Fruit fly (Drosophila melanogaster) whole organism, embryonic: Measurements from ENCODE around the gene CG14913.

Experiments used
- Atf-2 ChIP-seq: fragments of 200-800 bp; sonication (Bioruptor generic); optimal IDR thresholded peaks from 2 replicates; lab custom pipeline; 2016; ENCODE audit warnings: missing biosample characterization, missing genetic modification characterization
- Atf3 ChIP-seq: fragments of 200-800 bp; sonication (Bioruptor generic); optimal IDR thresholded peaks from 3 replicates; lab custom pipeline; 2016; ENCODE audit warnings: missing biosample characterization, missing genetic modification characterization
- CG17802 ChIP-seq: fragments of 200-800 bp; sonication (Bioruptor generic); optimal IDR thresholded peaks from 2 replicates; lab custom pipeline; 2018; ENCODE audit warnings: missing biosample characterization, mild to moderate bottlenecking, missing genetic modification characterization, moderate library complexity
- CG18764 ChIP-seq: fragments of 200-800 bp; sonication (Bioruptor generic); optimal IDR thresholded peaks from 3 replicates; lab custom pipeline; 2016; ENCODE audit warnings: missing biosample characterization, missing genetic modification characterization
- CG2120 ChIP-seq: fragments of 200-800 bp; sonication (Bioruptor generic); optimal IDR thresholded peaks from 3 replicates; lab custom pipeline; 2016; ENCODE audit warnings: missing biosample characterization, missing genetic modification characterization
- CG2889 ChIP-seq: fragments of 200-800 bp; sonication (Bioruptor generic); IDR thresholded peaks from 3 replicates; pipeline ENCODE4 v1.3.6; 2022; ENCODE audit warnings: missing biosample characterization, missing genetic modification characterization
- CG30431 ChIP-seq: fragments of 200-800 bp; sonication (Bioruptor generic); optimal IDR thresholded peaks from 2 replicates; lab custom pipeline; 2017; ENCODE audit warnings: missing biosample characterization, missing genetic modification characterization
- CG3065 ChIP-seq: fragments of 200-800 bp; sonication (Bioruptor generic); optimal IDR thresholded peaks from 2 replicates; lab custom pipeline; 2016; ENCODE audit warnings: missing biosample characterization, missing genetic modification characterization
- CG34224 ChIP-seq: fragments of 200-800 bp; sonication (Bioruptor generic); IDR thresholded peaks from 3 replicates; pipeline ENCODE4 v1.3.6; 2022; ENCODE audit warnings: missing biosample characterization, missing genetic modification characterization; ENCODE audit not compliant: partially characterized antibody
- CG34376 ChIP-seq: fragments of 200-800 bp; sonication (Bioruptor generic); optimal IDR thresholded peaks from 2 replicates; lab custom pipeline; 2018; ENCODE audit warnings: missing biosample characterization, mild to moderate bottlenecking, missing genetic modification characterization
- CG3726 ChIP-seq: fragments of 200-800 bp; sonication (Bioruptor generic); IDR thresholded peaks from 3 replicates; pipeline ENCODE4, ENCODE4 v1.3.6; 2022; ENCODE audit warnings: missing biosample characterization, missing genetic modification characterization
- CG42726 ChIP-seq: fragments of 200-800 bp; sonication (Bioruptor generic); IDR thresholded peaks from 2 replicates; pipeline ENCODE4 v1.3.6; 2022; ENCODE audit warnings: missing biosample characterization, missing genetic modification characterization; ENCODE audit not compliant: partially characterized antibody
- CG5180 ChIP-seq: fragments of 200-800 bp; sonication (Bioruptor generic); optimal IDR thresholded peaks from 3 replicates; lab custom pipeline; 2017; ENCODE audit warnings: missing biosample characterization, missing genetic modification characterization, mild to moderate bottlenecking, moderate library complexity, missing genetic modification reagents
- CG5953 ChIP-seq: fragments of 200-800 bp; sonication (Bioruptor generic); IDR thresholded peaks from 2 replicates; pipeline ENCODE4 v1.3.6; 2022; ENCODE audit warnings: missing biosample characterization, missing genetic modification characterization
- CG6689 ChIP-seq: fragments of 200-800 bp; sonication (Bioruptor generic); IDR thresholded peaks from 2 replicates; pipeline ENCODE4 v1.3.6; 2022; ENCODE audit warnings: missing biosample characterization, missing genetic modification characterization
- Deaf1 ChIP-seq: fragments of 200-800 bp; optimal IDR thresholded peaks from 3 replicates; lab custom pipeline; 2019; ENCODE audit warnings: missing biosample characterization, mild to moderate bottlenecking, missing genetic modification characterization, moderate library complexity
- Dref ChIP-seq: fragments of 200-800 bp; sonication (Bioruptor generic); IDR thresholded peaks from 2 replicates; pipeline ENCODE4 v1.3.6; 2022; ENCODE audit warnings: missing biosample characterization, missing genetic modification characterization
- Drgx ChIP-seq: fragments of 200-800 bp; sonication (Bioruptor generic); IDR thresholded peaks from 2 replicates; pipeline ENCODE4 v1.3.6; 2022; ENCODE audit warnings: missing biosample characterization, missing genetic modification characterization
- Gsc ChIP-seq: fragments of 200-800 bp; sonication (Bioruptor generic); IDR thresholded peaks from 2 replicates; pipeline ENCODE4 v1.3.6; 2022; ENCODE audit warnings: missing biosample characterization, missing genetic modification characterization
- HmgZ ChIP-seq: fragments of 200-800 bp; sonication (Bioruptor generic); optimal IDR thresholded peaks from 2 replicates; lab custom pipeline; 2018; ENCODE audit warnings: missing biosample characterization, mild to moderate bottlenecking, missing genetic modification characterization
- Hr78 ChIP-seq, 2 experiments: fragments of 200-800 bp in 1 of 2; fragments of >200 bp in 1 of 2; sonication (Bioruptor generic) in 1 of 2; optimal IDR thresholded peaks; 2 replicates each; lab custom pipeline; 2017 to 2019; ENCODE audit warnings: missing biosample characterization in 2 of 2, missing genetic modification characterization in 2 of 2, mild to moderate bottlenecking in 1 of 2, moderate library complexity in 1 of 2
- NC2β ChIP-seq: fragments of 200-800 bp; sonication (Bioruptor generic); optimal IDR thresholded peaks from 2 replicates; lab custom pipeline; 2016; ENCODE audit warnings: missing biosample characterization, missing genetic modification characterization
- Nf-YB ChIP-seq: fragments of 200-800 bp; sonication (Bioruptor generic); optimal IDR thresholded peaks from 3 replicates; lab custom pipeline; 2019; ENCODE audit warnings: missing biosample characterization, mild to moderate bottlenecking, missing genetic modification characterization, moderate library complexity
- Scr ChIP-seq: fragments of 200-800 bp; sonication (Bioruptor generic); IDR thresholded peaks from 2 replicates; pipeline ENCODE4 v1.3.6; 2022; ENCODE audit warnings: missing biosample characterization, missing genetic modification characterization; ENCODE audit not compliant: partially characterized antibody
- Sry-δ ChIP-seq: fragments of 200-800 bp; sonication (Bioruptor generic); optimal IDR thresholded peaks from 2 replicates; lab custom pipeline; 2016; ENCODE audit warnings: missing biosample characterization, missing genetic modification characterization
- bigmax ChIP-seq: fragments of 200-800 bp; sonication (Bioruptor generic); optimal IDR thresholded peaks from 2 replicates; lab custom pipeline; 2018; ENCODE audit warnings: missing biosample characterization, mild to moderate bottlenecking, missing genetic modification characterization
- bsh ChIP-seq, 2 experiments: fragments of 200-800 bp; sonication (Bioruptor generic); optimal IDR thresholded peaks; 2 replicates each; lab custom pipeline; 2017 to 2018; ENCODE audit warnings: mild to moderate bottlenecking in 2 of 2, missing biosample characterization in 2 of 2, missing genetic modification characterization in 2 of 2, moderate library complexity in 1 of 2
- dati ChIP-seq: fragments of 200-800 bp; sonication (Bioruptor generic); IDR thresholded peaks from 2 replicates; pipeline ENCODE4 v1.3.6; 2022; ENCODE audit warnings: missing biosample characterization, missing genetic modification characterization
- dmrt11E ChIP-seq: fragments of 200-800 bp; sonication (Bioruptor generic); optimal IDR thresholded peaks from 3 replicates; lab custom pipeline; 2018; ENCODE audit warnings: missing biosample characterization, mild to moderate bottlenecking, missing genetic modification characterization, moderate library complexity
- exex ChIP-seq: fragments of 200-800 bp; sonication (Bioruptor generic); optimal IDR thresholded peaks from 4 replicates; lab custom pipeline; 2018; ENCODE audit warnings: missing biosample characterization, mild to moderate bottlenecking, missing genetic modification characterization, moderate library complexity
- gce ChIP-seq: fragments of 200-800 bp; sonication (Bioruptor generic); IDR thresholded peaks from 3 replicates; pipeline ENCODE4 v1.3.6; 2022; ENCODE audit warnings: missing biosample characterization, missing genetic modification characterization
- gem ChIP-seq: fragments of 200-800 bp; sonication (Bioruptor generic); optimal IDR thresholded peaks from 2 replicates; lab custom pipeline; 2019; ENCODE audit warnings: missing biosample characterization, mild to moderate bottlenecking, missing genetic modification characterization, moderate library complexity
- lbe ChIP-seq: fragments of 200-800 bp; sonication (Bioruptor generic); optimal IDR thresholded peaks from 2 replicates; lab custom pipeline; 2016; ENCODE audit warnings: missing biosample characterization, mild to moderate bottlenecking, missing genetic modification characterization
- lov ChIP-seq, 2 experiments: fragments of 200-800 bp in 1 of 2; fragments of >200 bp in 1 of 2; sonication (Bioruptor generic) in 1 of 2; IDR thresholded peaks in 1 of 2; optimal IDR thresholded peaks in 1 of 2; 2 replicates in 1 of 2; 3 replicates in 1 of 2; pipeline versions ENCODE4 v1.3.6 to Lab custom; 2017 to 2022; ENCODE audit warnings: missing biosample characterization in 1 of 2, missing genetic modification characterization in 1 of 2
- psq ChIP-seq: fragments of 200-800 bp; sonication (Bioruptor generic); optimal IDR thresholded peaks from 2 replicates; lab custom pipeline; 2017; ENCODE audit warnings: missing biosample characterization, missing genetic modification characterization
- row ChIP-seq: fragments of 200-800 bp; sonication (Bioruptor generic); IDR thresholded peaks from 3 replicates; pipeline ENCODE4 v1.3.6; 2022; ENCODE audit warnings: missing biosample characterization, missing genetic modification characterization
- sd ChIP-seq: fragments of 200-800 bp; sonication (Bioruptor generic); optimal IDR thresholded peaks from 3 replicates; lab custom pipeline; 2018; ENCODE audit warnings: missing biosample characterization, mild to moderate bottlenecking, missing genetic modification characterization, moderate library complexity
- sens ChIP-seq: fragments of 200-800 bp; sonication (Bioruptor generic); peaks from one replicate; lab custom pipeline; 2016; ENCODE audit warnings: missing biosample characterization, missing genetic modification characterization
- slou ChIP-seq: fragments of 200-800 bp; sonication (Bioruptor generic); optimal IDR thresholded peaks from 3 replicates; lab custom pipeline; 2016; ENCODE audit warnings: missing biosample characterization, missing genetic modification characterization
- so ChIP-seq: fragments of 200-800 bp; sonication (Bioruptor generic); IDR thresholded peaks from 3 replicates; pipeline ENCODE4 v1.3.6; 2022; ENCODE audit warnings: missing biosample characterization, missing genetic modification characterization
- trem ChIP-seq: fragments of 200-800 bp; optimal IDR thresholded peaks from 3 replicates; lab custom pipeline; 2019; ENCODE audit warnings: missing biosample characterization, mild to moderate bottlenecking, missing genetic modification characterization, moderate library complexity

Gene CG14913

dm6 chr2L:11066887-11067459, 50.2 kb downstream of the CG14913 start, which contains the start of gene Samuel (continued):
- TF ChIP-seq Dref (GFP tag; lab: Robert Waterston, UW) (no peak), CG18764 (GFP tag; lab: Kevin White, UChicago) (no peak), HmgZ (tag; lab: Kevin White, UChicago) (no peak), CG2120 (peak; percentile 13), NC2β (GFP tag; lab: Kevin White, UChicago) (no peak), Hr78 (GFP tag; optimal IDR thresholded peaks at IDR 0.05; lab: Kevin White, UChicago) (peak in 1 of 2 experiments; percentile 91), Atf-2 (GFP tag; lab: Kevin White, UChicago) (no peak), exex (tag; lab: Kevin White, UChicago) (peak; percentile 61), Deaf1 (tag; lab: Kevin White, UChicago) (peak; percentile 67), lbe (GFP tag; lab: Kevin White, UChicago) (peak; percentile 65), Atf3 (GFP tag; lab: Kevin White, UChicago) (no peak), sd (tag; lab: Kevin White, UChicago) (peak; percentile 42), bigmax (GFP tag; lab: Kevin White, UChicago) (peak; percentile 23), Drgx (GFP tag; lab: Robert Waterston, UW) (peak; percentile 33; the same call in 1 of the 2 replicates), Scr (GFP tag; lab: Robert Waterston, UW) (peak; percentile 22; the same call in 1 of the 2 replicates), so (GFP tag; lab: Robert Waterston, UW) (peak; percentile 28; the same call in 1 of the 3 replicates), slou (GFP tag; lab: Kevin White, UChicago) (no peak), gce (GFP tag; lab: Robert Waterston, UW) (peak; percentile 46; the same call in 1 of the 3 replicates), psq (GFP tag; lab: Kevin White, UChicago) (no peak), Sry-δ (GFP tag; lab: Kevin White, UChicago) (no peak), CG17802 (no peak), Nf-YB (GFP tag; lab: Kevin White, UChicago) (peak; percentile 73), CG30431 (GFP tag; lab: Kevin White, UChicago) (no peak), CG6689 (0 out of 2 replicates have a peak, but pooled peaks have one; percentile 27), CG34376 (GFP tag; lab: Kevin White, UChicago) (peak; percentile 4), CG5953 (GFP tag; lab: Robert Waterston, UW) (no peak), trem (tag; lab: Kevin White, UChicago) (peak; percentile 0), lov (optimal IDR thresholded peaks at IDR 0.05; lab: Kevin White, UChicago) (no peak), lov (GFP tag; IDR thresholded peaks at IDR 0.05; lab: Robert Waterston, UW) (no peak), bsh (GFP tag; optimal IDR thresholded peaks at IDR 0.05; lab: Kevin White, UChicago) (peak in 1 of 2 experiments; percentile 34), sens (peak; percentile 78)

DNA sequence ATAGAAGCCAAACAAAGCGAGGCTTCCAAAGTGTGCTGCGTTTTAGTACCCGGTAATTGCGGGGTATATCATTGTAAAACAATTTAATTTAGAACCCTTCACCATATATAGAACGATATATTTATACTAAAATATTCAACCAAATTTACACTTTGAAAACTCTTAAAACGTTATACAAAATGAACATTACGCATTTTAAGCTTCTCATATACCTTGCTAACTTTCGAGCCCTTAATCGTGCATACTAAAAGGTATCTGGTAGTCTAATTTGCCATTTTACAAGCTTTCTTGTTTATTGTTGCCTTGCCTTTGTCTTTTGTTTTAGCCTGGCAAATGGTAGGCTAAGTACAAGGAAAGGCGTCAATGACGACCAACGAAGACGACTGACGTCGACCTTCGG, 51.2 kb downstream of the CG14913 start:
- peak; percentile 12 for TF ChIP-seq dmrt11E (tag; lab: Kevin White, UChicago)
- peak; percentile 16 for TF ChIP-seq gem (tag; lab: Kevin White, UChicago)
- no peak for TF ChIP-seq HmgZ (tag; lab: Kevin White, UChicago)
- TF ChIP-seq CG3065 (GFP tag; lab: Kevin White, UChicago): no peak
- no peak for TF ChIP-seq CG42726 (GFP tag; lab: Robert Waterston, UW)
- no peak for TF ChIP-seq CG2889
- TF ChIP-seq CG34224 (GFP tag; lab: Robert Waterston, UW): no peak
- TF ChIP-seq row: peak; percentile 48; the same call in 2 of the 3 replicates
- TF ChIP-seq Gsc (GFP tag; lab: Robert Waterston, UW): no peak
- no peak for TF ChIP-seq CG5180
- TF ChIP-seq dati (GFP tag; lab: Robert Waterston, UW): no peak
- no peak for TF ChIP-seq CG3726 (GFP tag; lab: Robert Waterston, UW)
